Worm (Caenorhabditis elegans) whole organism, L3 larva: ENCODE data around the gene F31A3.3.

Experiments
- R02D3.7 ChIP-seq: fragments of 150-350 bp; optimal IDR thresholded peaks from 2 replicates; lab custom pipeline; 2014; ENCODE audit warnings: missing biosample characterization, missing genetic modification characterization
- ZK546.5 ChIP-seq: sonication (generic microtip); optimal IDR thresholded peaks from 2 replicates; lab custom pipeline; 2017; ENCODE audit warnings: missing biosample characterization, missing genetic modification characterization
- aly-2 ChIP-seq: fragments of 150-350 bp; optimal IDR thresholded peaks from 2 replicates; lab custom pipeline; 2014; ENCODE audit warnings: missing biosample characterization, missing genetic modification characterization
- ama-1 ChIP-seq: fragments of 150-350 bp; optimal IDR thresholded peaks from 2 replicates; lab custom pipeline; 2018
- ceh-16 ChIP-seq: sonication (generic microtip); optimal IDR thresholded peaks from 2 replicates; lab custom pipeline; 2017; ENCODE audit warnings: missing biosample characterization, missing genetic modification characterization
- ceh-28 ChIP-seq: fragments of 150-350 bp; optimal IDR thresholded peaks from 2 replicates; lab custom pipeline; 2014; ENCODE audit warnings: missing biosample characterization, missing genetic modification reagents, missing genetic modification characterization
- ceh-82 ChIP-seq: fragments of 150-350 bp; optimal IDR thresholded peaks from 2 replicates; lab custom pipeline; 2014; ENCODE audit warnings: missing biosample characterization, missing genetic modification characterization
- ceh-9 ChIP-seq: sonication (generic microtip); optimal IDR thresholded peaks from 2 replicates; lab custom pipeline; 2018; ENCODE audit warnings: missing biosample characterization, missing genetic modification characterization
- daf-12 ChIP-seq: fragments of 150-350 bp; optimal IDR thresholded peaks from 2 replicates; lab custom pipeline; 2014; ENCODE audit warnings: missing biosample characterization, missing genetic modification reagents, missing genetic modification characterization
- egl-27 ChIP-seq: sonication (generic microtip); optimal IDR thresholded peaks from 4 replicates; lab custom pipeline; 2017; ENCODE audit warnings: missing biosample characterization, missing genetic modification reagents, missing genetic modification characterization
- egl-5 ChIP-seq: fragments of 150-350 bp; optimal IDR thresholded peaks from 2 replicates; lab custom pipeline; 2017; ENCODE audit warnings: missing biosample characterization, missing genetic modification reagents, missing genetic modification characterization, inconsistent platforms
- elt-1 ChIP-seq: fragments of 150-350 bp; optimal IDR thresholded peaks from 2 replicates; lab custom pipeline; 2014; ENCODE audit warnings: missing biosample characterization, missing genetic modification characterization
- elt-2 ChIP-seq: sonication (generic microtip); optimal IDR thresholded peaks from 2 replicates; lab custom pipeline; 2016; ENCODE audit warnings: missing genetic modification reagents, mild to moderate bottlenecking, missing genetic modification characterization, missing compliant biosample characterization
- elt-3 ChIP-seq, 3 experiments: fragments of 150-350 bp in 1 of 3; sonication (generic microtip) in 2 of 3; optimal IDR thresholded peaks; 2 replicates in 2 of 3; 4 replicates in 1 of 3; lab custom pipeline; 2014 to 2017; ENCODE audit warnings: missing biosample characterization in 3 of 3, missing genetic modification characterization in 3 of 3
- eor-1 ChIP-seq, 2 experiments: fragments of 150-350 bp; optimal IDR thresholded peaks; 2 replicates each; lab custom pipeline; 2014 to 2018; ENCODE audit warnings: missing biosample characterization in 2 of 2, missing genetic modification characterization in 2 of 2
- fkh-10 ChIP-seq: sonication (generic microtip); optimal IDR thresholded peaks from 2 replicates; lab custom pipeline; 2017; ENCODE audit warnings: missing biosample characterization, missing genetic modification reagents, missing genetic modification characterization
- fos-1 ChIP-seq: fragments of 150-350 bp; optimal IDR thresholded peaks from 2 replicates; lab custom pipeline; 2014; ENCODE audit warnings: missing biosample characterization, missing genetic modification characterization
- jun-1 ChIP-seq: fragments of 150-350 bp; optimal IDR thresholded peaks from 2 replicates; lab custom pipeline; 2014; ENCODE audit warnings: missing biosample characterization, missing genetic modification reagents, missing genetic modification characterization
- lin-15B ChIP-seq: fragments of 150-350 bp; optimal IDR thresholded peaks from 2 replicates; lab custom pipeline; 2014; ENCODE audit warnings: missing biosample characterization, missing genetic modification characterization
- lin-39 ChIP-seq: fragments of 150-350 bp; optimal IDR thresholded peaks from 2 replicates; lab custom pipeline; 2018; ENCODE audit warnings: missing biosample characterization, missing genetic modification reagents, missing genetic modification characterization
- mml-1 ChIP-seq: fragments of 150-350 bp; sonication (generic microtip); optimal IDR thresholded peaks from 3 replicates; lab custom pipeline; 2014; ENCODE audit warnings: missing biosample characterization, missing genetic modification characterization
- nfya-1 ChIP-seq: sonication (generic microtip); optimal IDR thresholded peaks from 2 replicates; lab custom pipeline; 2017; ENCODE audit warnings: missing genetic modification characterization, mild to moderate bottlenecking, missing compliant biosample characterization, antibody characterized with exemption, moderate library complexity; ENCODE audit not compliant: insufficient read depth
- nhr-11 ChIP-seq: fragments of 150-350 bp; optimal IDR thresholded peaks from 2 replicates; lab custom pipeline; 2014; ENCODE audit warnings: missing biosample characterization, missing genetic modification characterization
- nhr-237 ChIP-seq: fragments of 150-350 bp; optimal IDR thresholded peaks from 2 replicates; lab custom pipeline; 2014; ENCODE audit warnings: missing biosample characterization, missing genetic modification characterization
- nhr-25 ChIP-seq: sonication (generic microtip); optimal IDR thresholded peaks from 2 replicates; lab custom pipeline; 2017; ENCODE audit warnings: missing biosample characterization, missing genetic modification characterization
- nhr-43 ChIP-seq: sonication (generic microtip); optimal IDR thresholded peaks from 2 replicates; lab custom pipeline; 2016; ENCODE audit warnings: mild to moderate bottlenecking, missing genetic modification characterization, missing compliant biosample characterization; ENCODE audit not compliant: poor library complexity, severe bottlenecking
- nhr-77 ChIP-seq: fragments of 150-350 bp; optimal IDR thresholded peaks from 2 replicates; lab custom pipeline; 2014; ENCODE audit warnings: missing biosample characterization, missing genetic modification characterization
- pha-4 ChIP-seq: fragments of 150-350 bp; optimal IDR thresholded peaks from 2 replicates; lab custom pipeline; 2014; ENCODE audit warnings: missing biosample characterization, missing genetic modification reagents, missing genetic modification characterization
- pqm-1 ChIP-seq: fragments of 150-350 bp; optimal IDR thresholded peaks from 2 replicates; lab custom pipeline; 2017; ENCODE audit warnings: missing biosample characterization, missing genetic modification characterization, inconsistent platforms
- sea-2 ChIP-seq: fragments of 150-350 bp; sonication (generic microtip); optimal IDR thresholded peaks from 4 replicates; lab custom pipeline; 2014; ENCODE audit warnings: missing biosample characterization, missing genetic modification reagents, missing genetic modification characterization
- skn-1 ChIP-seq: fragments of 150-350 bp; optimal IDR thresholded peaks from 2 replicates; lab custom pipeline; 2014; ENCODE audit warnings: missing biosample characterization, missing genetic modification characterization
- snpc-4 ChIP-seq: fragments of 150-350 bp; optimal IDR thresholded peaks from 2 replicates; lab custom pipeline; 2014; ENCODE audit warnings: missing biosample characterization, missing genetic modification characterization
- tbx-2 ChIP-seq: sonication (generic microtip); optimal IDR thresholded peaks from 2 replicates; lab custom pipeline; 2016; ENCODE audit warnings: mild to moderate bottlenecking, missing genetic modification characterization, missing compliant biosample characterization
- unc-39 ChIP-seq: sonication (generic microtip); optimal IDR thresholded peaks from 4 replicates; lab custom pipeline; 2017; ENCODE audit warnings: missing biosample characterization, missing genetic modification characterization
- unc-62 ChIP-seq: fragments of 150-350 bp; sonication (generic microtip); optimal IDR thresholded peaks from 4 replicates; lab custom pipeline; 2014; ENCODE audit warnings: missing biosample characterization, missing genetic modification reagents, missing genetic modification characterization
- zag-1 ChIP-seq: fragments of 150-350 bp; optimal IDR thresholded peaks from 2 replicates; lab custom pipeline; 2014; ENCODE audit warnings: missing biosample characterization, missing genetic modification characterization
- ztf-4 ChIP-seq: fragments of 150-350 bp; optimal IDR thresholded peaks from 2 replicates; lab custom pipeline; 2014; ENCODE audit warnings: missing biosample characterization, missing genetic modification characterization

Gene F31A3.3

ce11 chrX:17510523-17510922, 23.3 kb downstream of the F31A3.3 start:
- TF ChIP-seq egl-27 (tag; lab: Kevin White, UChicago) (no peak), ama-1 (no peak), zag-1 (tag; lab: Kevin White, UChicago) (no peak), skn-1 (tag; lab: Kevin White, UChicago) (no peak), unc-39 (tag; lab: Kevin White, UChicago) (no peak), elt-2 (tag; lab: Kevin White, UChicago) (peak; percentile 35), lin-39 (tag; lab: Kevin White, UChicago) (no peak), pqm-1 (peak; percentile 35), ceh-82 (tag; lab: Kevin White, UChicago) (no peak), egl-5 (tag; lab: Kevin White, UChicago) (no peak), aly-2 (tag; lab: Kevin White, UChicago) (no peak), mml-1 (tag; lab: Kevin White, UChicago) (no peak), ceh-16 (tag; lab: Kevin White, UChicago) (no peak), tbx-2 (no peak), ztf-4 (tag; lab: Kevin White, UChicago) (no peak), daf-12 (no peak), eor-1 (tag; optimal IDR thresholded peaks at IDR 0.05; lab: Kevin White, UChicago) (no peak), snpc-4 (tag; lab: Kevin White, UChicago) (no peak), elt-1 (tag; lab: Kevin White, UChicago) (peak; percentile 88)
- TF ChIP-seq, all 47 proteins: peak for 3

ce11 chrX:17509048-17509776, 24.7 kb downstream of the F31A3.3 start:
- TF ChIP-seq nhr-43 (tag; lab: Kevin White, UChicago) (no peak), elt-2 (tag; lab: Kevin White, UChicago) (peak; percentile 80), sea-2 (GFP tag; lab: Kevin White, UChicago) (no peak), pqm-1 (peak; percentile 54), fkh-10 (GFP tag; lab: Kevin White, UChicago) (no peak), ceh-28 (tag; lab: Kevin White, UChicago) (no peak), aly-2 (tag; lab: Kevin White, UChicago) (no peak), skn-1 (tag; lab: Kevin White, UChicago) (no peak), egl-5 (tag; lab: Kevin White, UChicago) (no peak), pha-4 (tag; lab: Kevin White, UChicago) (peak; percentile 60), mml-1 (tag; lab: Kevin White, UChicago) (no peak), snpc-4 (tag; lab: Kevin White, UChicago) (no peak), nhr-25 (tag; lab: Kevin White, UChicago) (no peak), lin-39 (tag; lab: Kevin White, UChicago) (no peak), nhr-77 (tag; lab: Kevin White, UChicago) (no peak), fos-1 (no peak), nhr-237 (tag; lab: Kevin White, UChicago) (no peak)

ce11 chrX:17508137-17508536, 25.7 kb downstream of the F31A3.3 start:
- TF ChIP-seq aly-2 (tag; lab: Kevin White, UChicago) (no peak), ZK546.5 (no peak), fos-1 (no peak), lin-15B (no peak), zag-1 (tag; lab: Kevin White, UChicago) (no peak), nhr-11 (tag; lab: Kevin White, UChicago) (no peak), nhr-77 (tag; lab: Kevin White, UChicago) (no peak), ceh-28 (tag; lab: Kevin White, UChicago) (no peak), unc-62 (GFP tag; lab: Kevin White, UChicago) (no peak), elt-3 (tag; optimal IDR thresholded peaks at IDR 0.05; lab: Kevin White, UChicago) (no peak), jun-1 (tag; lab: Kevin White, UChicago) (no peak), R02D3.7 (tag; lab: Kevin White, UChicago) (no peak), skn-1 (tag; lab: Kevin White, UChicago) (no peak), ceh-9 (tag; lab: Kevin White, UChicago) (no peak), elt-1 (tag; lab: Kevin White, UChicago) (no peak), egl-27 (tag; lab: Kevin White, UChicago) (no peak), nfya-1 (tag; lab: Kevin White, UChicago) (no peak)
